Fruit fly (Drosophila melanogaster) whole organism, pupa: ENCODE data around the gene CG9948.
A peak's percentile ranks its signal among the peaks of the same experiment; 100 is the strongest.

Source experiments
- CG10348 ChIP-seq: fragments of 200-800 bp; sonication (Bioruptor generic); IDR thresholded peaks from 2 replicates; pipeline ENCODE4 v1.3.6; 2022; ENCODE audit warnings: missing biosample characterization, missing genetic modification characterization
- CG12605 ChIP-seq: fragments of 200-800 bp; sonication (Bioruptor generic); IDR thresholded peaks from 2 replicates; pipeline ENCODE4 v1.3.6; 2022; ENCODE audit warnings: missing biosample characterization, missing genetic modification characterization
- CG13204 ChIP-seq: fragments of 200-800 bp; sonication (Bioruptor generic); optimal IDR thresholded peaks from 2 replicates; lab custom pipeline; 2018; ENCODE audit warnings: missing biosample characterization, mild to moderate bottlenecking, missing genetic modification characterization, moderate library complexity
- CG14655 ChIP-seq: fragments of 200-800 bp; sonication (Bioruptor generic); optimal IDR thresholded peaks from 3 replicates; lab custom pipeline; 2017; ENCODE audit warnings: mild to moderate bottlenecking, missing biosample characterization, missing genetic modification reagents, missing genetic modification characterization
- CG15710 ChIP-seq: fragments of 200-800 bp; sonication (Bioruptor generic); optimal IDR thresholded peaks from 2 replicates; lab custom pipeline; 2018; ENCODE audit warnings: missing biosample characterization, mild to moderate bottlenecking, missing genetic modification characterization, moderate library complexity
- CG17806 ChIP-seq: fragments of 200-800 bp; sonication (Bioruptor generic); optimal IDR thresholded peaks from 2 replicates; lab custom pipeline; 2018; ENCODE audit warnings: missing biosample characterization, mild to moderate bottlenecking, missing genetic modification characterization, moderate library complexity
- CG32121 ChIP-seq: fragments of 200-800 bp; sonication (Bioruptor generic); IDR thresholded peaks from 2 replicates; pipeline ENCODE4 v1.3.6; 2022; ENCODE audit warnings: missing biosample characterization, missing genetic modification characterization
- CG34367 ChIP-seq: fragments of 200-800 bp; sonication (Bioruptor generic); optimal IDR thresholded peaks from 2 replicates; lab custom pipeline; 2018; ENCODE audit warnings: missing biosample characterization, mild to moderate bottlenecking, missing genetic modification characterization
- CG4496 ChIP-seq: fragments of 200-800 bp; sonication (Bioruptor generic); IDR thresholded peaks from 3 replicates; pipeline ENCODE4 v1.3.6; 2022; ENCODE audit warnings: missing biosample characterization, missing genetic modification characterization
- CG8159 ChIP-seq: fragments of 200-800 bp; sonication (Bioruptor generic); optimal IDR thresholded peaks from 3 replicates; lab custom pipeline; 2018; ENCODE audit warnings: missing biosample characterization, mild to moderate bottlenecking, missing genetic modification characterization, moderate library complexity
- CG8301 ChIP-seq: fragments of 200-800 bp; sonication (Bioruptor generic); optimal IDR thresholded peaks from 2 replicates; lab custom pipeline; 2018; ENCODE audit warnings: missing biosample characterization, mild to moderate bottlenecking, missing genetic modification characterization
- CG9948 ChIP-seq: fragments of 200-800 bp; sonication (Bioruptor generic); optimal IDR thresholded peaks from 2 replicates; lab custom pipeline; 2018; ENCODE audit warnings: missing biosample characterization, mild to moderate bottlenecking, missing genetic modification characterization, moderate library complexity
- D1 ChIP-seq: fragments of 200-800 bp; sonication (Bioruptor generic); optimal IDR thresholded peaks from 2 replicates; lab custom pipeline; 2018; ENCODE audit warnings: missing biosample characterization, mild to moderate bottlenecking, missing genetic modification characterization, moderate library complexity
- EcR ChIP-seq: fragments of 200-800 bp; sonication (Bioruptor generic); optimal IDR thresholded peaks from 3 replicates; lab custom pipeline; 2019; ENCODE audit warnings: missing biosample characterization, missing genetic modification characterization, mild to moderate bottlenecking, moderate library complexity, missing genetic modification reagents
- Ets98B ChIP-seq: fragments of 200-800 bp; sonication (Bioruptor generic); IDR thresholded peaks from 2 replicates; pipeline ENCODE4 v1.3.6; 2022; ENCODE audit warnings: missing biosample characterization, missing genetic modification characterization
- Pif1A ChIP-seq: fragments of 200-800 bp; sonication (Bioruptor generic); optimal IDR thresholded peaks from 3 replicates; lab custom pipeline; 2016; ENCODE audit warnings: missing biosample characterization, missing genetic modification characterization
- Pif1B ChIP-seq: fragments of 200-800 bp; sonication (Bioruptor generic); optimal IDR thresholded peaks from 3 replicates; lab custom pipeline; 2016; ENCODE audit warnings: missing biosample characterization, missing genetic modification characterization
- Snoo ChIP-seq: fragments of 200-800 bp; sonication (Bioruptor generic); optimal IDR thresholded peaks from 3 replicates; lab custom pipeline; 2017; ENCODE audit warnings: missing biosample characterization, mild to moderate bottlenecking, missing genetic modification characterization, inconsistent platforms
- fd96Ca ChIP-seq: fragments of 200-800 bp; sonication (Bioruptor generic); IDR thresholded peaks from 3 replicates; pipeline ENCODE4 v1.3.6; 2022; ENCODE audit warnings: missing biosample characterization, missing genetic modification characterization
- gl ChIP-seq: fragments of 200-800 bp; sonication (Bioruptor generic); optimal IDR thresholded peaks from 2 replicates; lab custom pipeline; 2018; ENCODE audit warnings: missing biosample characterization, mild to moderate bottlenecking, missing genetic modification characterization
- rn ChIP-seq: fragments of 200-800 bp; sonication (Bioruptor generic); IDR thresholded peaks from 2 replicates; pipeline ENCODE4 v1.3.6; 2022; ENCODE audit warnings: missing biosample characterization, missing genetic modification characterization

The CG9948 gene

DNA sequence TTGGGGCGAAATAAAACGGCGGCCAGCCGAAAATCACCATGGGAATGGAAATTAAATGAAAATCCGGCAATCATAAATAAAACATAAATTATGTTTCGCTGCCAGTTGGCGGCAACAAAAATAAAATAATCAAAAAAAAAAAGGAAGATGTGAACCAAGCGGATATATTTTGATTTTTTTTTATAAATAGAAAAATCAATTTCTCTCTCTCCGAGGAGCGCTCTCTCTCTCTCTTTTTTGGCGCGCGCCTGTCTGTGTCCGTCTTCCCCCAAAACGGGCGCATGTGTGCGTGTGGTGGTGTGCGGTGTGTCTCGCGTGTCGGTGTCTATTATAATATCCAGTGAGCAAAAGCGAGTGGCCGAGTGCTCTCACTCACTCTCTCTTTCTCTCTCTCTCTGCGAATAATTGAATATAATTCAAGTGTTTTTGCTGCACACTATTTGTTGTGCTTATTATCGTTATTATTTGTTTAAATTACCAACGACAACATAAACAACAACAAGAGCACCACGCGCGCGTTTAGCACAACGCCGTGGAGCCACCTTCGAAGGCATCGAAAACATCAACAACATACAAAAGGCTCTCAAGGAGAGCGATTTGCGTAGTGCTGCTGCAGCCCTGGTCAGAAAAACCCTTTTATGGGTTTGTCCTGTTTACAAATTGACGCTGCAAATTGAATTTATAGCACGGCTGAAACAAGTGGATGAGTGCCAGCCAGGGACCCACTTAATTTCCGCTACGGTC lies 12.4 kb upstream of the CG9948 start:
- TF ChIP-seq Ets98B (GFP tag; lab: Robert Waterston, UW) (peak; percentile 39), CG4496 (GFP tag; lab: Robert Waterston, UW) (peak; percentile 47; the same call in 1 of the 3 replicates), CG12605 (GFP tag; lab: Robert Waterston, UW) (peak; percentile 36; the same call in 1 of the 2 replicates), CG14655 (GFP tag; lab: Kevin White, UChicago) (peak; percentile 35), CG8301 (no peak), CG15710 (no peak)
- TF ChIP-seq, all 21 proteins: peak for 4

DNA sequence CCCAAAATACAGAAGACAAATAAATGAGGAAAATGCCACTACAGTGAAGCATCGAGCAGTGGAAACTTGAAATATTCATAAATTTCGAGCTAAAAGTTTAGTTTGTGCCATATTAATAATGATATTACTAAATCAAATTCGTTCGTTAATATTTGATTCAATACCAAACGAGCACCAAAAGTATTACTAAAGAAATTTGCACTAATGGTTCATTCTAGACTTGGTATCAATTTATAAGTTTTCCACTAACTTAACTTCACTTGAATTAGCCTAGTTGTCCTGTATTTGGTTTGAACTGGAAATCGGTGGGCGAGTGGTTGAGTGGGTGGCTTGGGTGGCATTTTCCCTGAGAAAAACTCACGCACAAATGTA lies 11.9 kb upstream of the CG9948 start:
- TF ChIP-seq fd96Ca (GFP tag; lab: Robert Waterston, UW) (no peak), CG14655 (GFP tag; lab: Kevin White, UChicago) (no peak), D1 (tag; lab: Kevin White, UChicago) (no peak), CG32121 (GFP tag; lab: Robert Waterston, UW) (no peak), rn (no peak), Snoo (tag; lab: Kevin White, UChicago) (no peak), CG8301 (no peak), Ets98B (GFP tag; lab: Robert Waterston, UW) (no peak), Pif1A (no peak), CG34367 (no peak), CG13204 (GFP tag; lab: Kevin White, UChicago) (no peak), CG8159 (tag; lab: Kevin White, UChicago) (no peak), Pif1B (no peak), EcR (GFP tag; lab: Kevin White, UChicago) (no peak), CG12605 (GFP tag; lab: Robert Waterston, UW) (no peak), CG17806 (tag; lab: Kevin White, UChicago) (no peak), CG15710 (no peak), CG9948 (tag; lab: Kevin White, UChicago) (no peak)

dm6 chr3L:6945357-6945756 lies 10.4 kb upstream of the CG9948 start:
- TF ChIP-seq CG12605 (GFP tag; lab: Robert Waterston, UW) (no peak), fd96Ca (GFP tag; lab: Robert Waterston, UW) (no peak), CG4496 (GFP tag; lab: Robert Waterston, UW) (no peak), CG14655 (GFP tag; lab: Kevin White, UChicago) (no peak), Pif1A (no peak), CG9948 (tag; lab: Kevin White, UChicago) (no peak), Snoo (tag; lab: Kevin White, UChicago) (no peak), CG10348 (GFP tag; lab: Robert Waterston, UW) (no peak)
- TF ChIP-seq, all 21 proteins: peak for 0

- no peak for TF ChIP-seq Pif1A
- TF ChIP-seq CG8159 (tag; lab: Kevin White, UChicago): no peak
- TF ChIP-seq fd96Ca (GFP tag; lab: Robert Waterston, UW): no peak
- no peak for TF ChIP-seq rn
- no peak for TF ChIP-seq Snoo (tag; lab: Kevin White, UChicago)
- TF ChIP-seq Pif1B: no peak
- no peak for TF ChIP-seq CG10348 (GFP tag; lab: Robert Waterston, UW)
- TF ChIP-seq CG17806 (tag; lab: Kevin White, UChicago): no peak
- no peak for TF ChIP-seq CG15710
- no peak for TF ChIP-seq Ets98B (GFP tag; lab: Robert Waterston, UW)
- TF ChIP-seq EcR (GFP tag; lab: Kevin White, UChicago): no peak
- no peak for TF ChIP-seq CG9948 (tag; lab: Kevin White, UChicago)
- TF ChIP-seq CG4496 (GFP tag; lab: Robert Waterston, UW): no peak
- TF ChIP-seq gl (tag; lab: Kevin White, UChicago): no peak
- no peak for TF ChIP-seq D1 (tag; lab: Kevin White, UChicago)
- TF ChIP-seq CG14655 (GFP tag; lab: Kevin White, UChicago): no peak
- TF ChIP-seq, all 21 proteins: peak for 0
Measured at dm6 chr3L:6947188-6947971, 8.4 kb upstream of the CG9948 start.

DNA sequence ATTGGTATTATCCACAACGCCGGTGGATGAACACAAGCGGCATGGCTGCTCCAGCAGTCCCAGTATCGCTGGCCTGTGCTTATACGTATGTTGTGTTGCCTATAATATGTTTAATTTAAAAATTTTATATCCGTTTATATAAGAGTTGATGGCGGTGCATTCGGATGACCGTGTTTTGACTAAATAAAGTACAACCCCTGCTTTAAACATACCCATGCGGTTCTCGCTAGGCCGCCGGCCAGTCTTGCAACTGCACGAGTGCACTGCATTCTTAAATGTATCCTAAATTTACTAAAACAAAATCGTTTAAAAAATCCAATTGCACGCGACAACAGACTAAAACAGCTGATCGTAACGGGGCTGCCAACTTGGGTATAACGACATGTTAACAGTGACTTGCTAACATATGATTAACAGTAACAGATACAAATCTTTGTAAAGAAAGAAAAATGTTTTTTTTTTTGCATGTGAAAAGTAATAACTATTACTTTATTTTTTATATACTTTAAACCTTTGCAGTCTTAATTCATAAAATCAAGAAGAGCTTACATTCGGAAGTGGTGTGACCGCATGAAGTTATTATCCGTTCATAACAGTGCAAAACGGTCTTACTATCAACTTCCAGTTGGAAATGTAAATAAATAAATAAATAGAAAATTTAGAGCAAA lies 2.1 kb downstream of the CG9948 start, which contains the start of the genes Uqcc1 and Surf1:
Gene Uqcc1 (minus strand): TSS at position 356 of the 668 bp plus-strand sequence.
Gene Surf1 (plus strand): TSS at position 594 of the 668 bp plus-strand sequence.
- no peak for TF ChIP-seq CG9948 (tag; lab: Kevin White, UChicago)
- no peak for TF ChIP-seq EcR (GFP tag; lab: Kevin White, UChicago)
- no peak for TF ChIP-seq CG32121 (GFP tag; lab: Robert Waterston, UW)
- no peak for TF ChIP-seq CG12605 (GFP tag; lab: Robert Waterston, UW)
- no peak for TF ChIP-seq CG8301
- TF ChIP-seq rn: no peak
- no peak for TF ChIP-seq CG13204 (GFP tag; lab: Kevin White, UChicago)
- TF ChIP-seq Pif1B: no peak
- TF ChIP-seq fd96Ca (GFP tag; lab: Robert Waterston, UW): no peak
- TF ChIP-seq D1 (tag; lab: Kevin White, UChicago): no peak
- no peak for TF ChIP-seq CG4496 (GFP tag; lab: Robert Waterston, UW)
- TF ChIP-seq CG10348 (GFP tag; lab: Robert Waterston, UW): no peak
